Worm (Caenorhabditis elegans) whole organism, L2 larva: ENCODE results near the gene C04C3.6.

Source experiments
- aly-2 ChIP-seq: fragments of 150-350 bp; optimal IDR thresholded peaks from 2 replicates; lab custom pipeline; 2014; ENCODE audit warnings: missing biosample characterization, missing genetic modification characterization
- ceh-82 ChIP-seq: fragments of 150-350 bp; optimal IDR thresholded peaks from 2 replicates; lab custom pipeline; 2014; ENCODE audit warnings: missing biosample characterization, missing genetic modification characterization
- egl-27 ChIP-seq: sonication (generic microtip); optimal IDR thresholded peaks from 3 replicates; lab custom pipeline; 2017; ENCODE audit warnings: missing biosample characterization, missing genetic modification reagents, missing genetic modification characterization
- lsy-2 ChIP-seq, 2 experiments: fragments of 150-350 bp in 1 of 2; sonication (generic microtip) in 1 of 2; optimal IDR thresholded peaks; 2 replicates each; lab custom pipeline; 2014 to 2017; ENCODE audit warnings: missing biosample characterization in 2 of 2, missing genetic modification characterization in 2 of 2
- nhr-11 ChIP-seq: fragments of 150-350 bp; optimal IDR thresholded peaks from 2 replicates; lab custom pipeline; 2014; ENCODE audit warnings: missing biosample characterization, missing genetic modification characterization
- unc-39 ChIP-seq: fragments of 150-350 bp; optimal IDR thresholded peaks from 2 replicates; lab custom pipeline; 2014; ENCODE audit warnings: missing biosample characterization, missing genetic modification characterization
- unc-62 ChIP-seq: fragments of 150-350 bp; optimal IDR thresholded peaks from 2 replicates; lab custom pipeline; 2014; ENCODE audit warnings: missing biosample characterization, missing genetic modification reagents, missing genetic modification characterization
- ztf-11 ChIP-seq: sonication (generic microtip); optimal IDR thresholded peaks from 2 replicates; lab custom pipeline; 2017; ENCODE audit warnings: missing biosample characterization, missing genetic modification characterization
- ztf-4 ChIP-seq: fragments of 150-350 bp; optimal IDR thresholded peaks from 2 replicates; lab custom pipeline; 2014; ENCODE audit warnings: missing biosample characterization, missing genetic modification characterization

- TF ChIP-seq ceh-82 (tag; lab: Kevin White, UChicago) (no peak), lsy-2 (tag; optimal IDR thresholded peaks at IDR 0.05; lab: Kevin White, UChicago) (no peak), ztf-11 (tag; lab: Kevin White, UChicago) (no peak), aly-2 (no peak), unc-39 (tag; lab: Kevin White, UChicago) (no peak), ztf-4 (tag; lab: Kevin White, UChicago) (no peak), egl-27 (tag; lab: Kevin White, UChicago) (no peak), unc-62 (no peak), nhr-11 (tag; lab: Kevin White, UChicago) (no peak)
These were observed 21.7 kb upstream of the C04C3.6 start, which contains the start of gene F09D12.2 for ce11 chrIV:3444101-3444500.
